Comparison of ENCODE assay signal across 1 worm cellular context in the genomic region with DNA sequence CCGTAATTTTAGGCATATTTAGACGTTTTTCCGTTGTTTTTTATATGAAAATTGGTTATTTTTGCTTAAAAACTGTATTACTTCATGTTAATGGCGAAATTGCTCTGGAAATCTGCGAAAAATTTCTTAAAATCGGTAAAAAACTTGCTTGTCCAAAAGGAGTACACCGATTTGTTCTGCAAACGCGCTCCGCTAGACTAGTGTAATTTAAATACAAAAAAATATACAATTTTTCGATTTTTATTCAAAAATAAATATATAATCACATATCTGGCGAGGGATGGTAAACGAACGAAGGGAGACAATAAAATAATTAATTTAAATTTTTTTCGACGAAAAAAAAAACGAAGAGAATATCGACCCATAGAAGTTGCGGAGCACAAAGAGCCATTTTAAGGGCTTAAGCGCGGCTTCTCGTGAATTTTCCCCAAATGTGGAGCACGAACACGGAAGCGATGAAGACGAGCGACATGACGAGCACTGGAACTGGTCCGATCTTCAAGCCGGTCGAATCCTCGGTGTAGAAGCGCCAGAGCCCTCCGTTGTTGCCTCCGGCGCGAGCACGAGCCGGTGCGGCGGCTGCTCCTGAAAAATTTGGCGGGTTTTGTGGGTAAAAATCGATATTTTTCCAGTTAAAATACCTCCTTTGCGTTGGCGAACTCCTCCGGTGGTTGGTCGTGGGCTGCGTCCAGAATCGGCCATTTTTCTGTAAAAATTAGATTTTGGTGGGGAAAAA.
TF ChIP-seq lines count a peak whose summit lies in the region.

A gene (minus strand): TSS at position 706 of the 736 bp plus-strand sequence.

TF ChIP-seq in whole organism, L1 larva, 84 proteins besides CTCF, POLR2A, EP300 and RAD21 (continued from another document):
- TF ChIP-seq mef-2 (tag; optimal IDR thresholded peaks at IDR 0.05; lab: Kevin White, UChicago) (no peak), jun-1 (tag; optimal IDR thresholded peaks at IDR 0.05; lab: Kevin White, UChicago) (no peak), ceh-90 (tag; optimal IDR thresholded peaks at IDR 0.05; lab: Kevin White, UChicago) (no peak), nhr-47 (tag; optimal IDR thresholded peaks at IDR 0.05; lab: Kevin White, UChicago) (peak; percentile 36), unc-98 (GFP tag; IDR thresholded peaks at IDR 0.05; lab: Robert Waterston, UW) (no peak), unc-130 (tag; optimal IDR thresholded peaks at IDR 0.05; lab: Kevin White, UChicago) (no peak), zag-1 (tag; optimal IDR thresholded peaks at IDR 0.05; lab: Kevin White, UChicago) (no peak), nhr-77 (tag; optimal IDR thresholded peaks at IDR 0.05; lab: Kevin White, UChicago) (no peak), lin-35 (GFP tag; optimal IDR thresholded peaks at IDR 0.05; lab: Kevin White, UChicago) (peak in 1 of 2 experiments; percentile 9), blmp-1 (tag; optimal IDR thresholded peaks at IDR 0.05; lab: Kevin White, UChicago) (no peak), ceh-88 (GFP tag; IDR thresholded peaks at IDR 0.05; lab: Robert Waterston, UW) (no peak), efl-3 (GFP tag; optimal IDR thresholded peaks at IDR 0.05; lab: Kevin White, UChicago) (no peak), aha-1 (tag; optimal IDR thresholded peaks at IDR 0.05; lab: Kevin White, UChicago) (no peak), fos-1 (tag; optimal IDR thresholded peaks at IDR 0.05; lab: Kevin White, UChicago) (no peak), alr-1 (tag; optimal IDR thresholded peaks at IDR 0.05; lab: Kevin White, UChicago; ENCODE audit: borderline replicate concordance) (no peak), F16B12.6 (tag; optimal IDR thresholded peaks at IDR 0.05; lab: Kevin White, UChicago) (no peak), nhr-20 (tag; optimal IDR thresholded peaks at IDR 0.05; lab: Kevin White, UChicago) (no peak), unc-62 (GFP tag; optimal IDR thresholded peaks at IDR 0.05; lab: Kevin White, UChicago) (no peak), C34B4.2 (tag; optimal IDR thresholded peaks at IDR 0.05; lab: Kevin White, UChicago) (no peak), unc-86 (tag; optimal IDR thresholded peaks at IDR 0.05; lab: Kevin White, UChicago) (no peak), sup-37 (GFP tag; optimal IDR thresholded peaks at IDR 0.05; lab: Kevin White, UChicago) (no peak), nhr-71 (tag; optimal IDR thresholded peaks at IDR 0.05; lab: Kevin White, UChicago) (peak; percentile 49), elt-3 (tag; optimal IDR thresholded peaks at IDR 0.05; lab: Kevin White, UChicago) (no peak), lin-39 (tag; optimal IDR thresholded peaks at IDR 0.05; lab: Kevin White, UChicago) (peak; percentile 8), lin-14 (GFP tag; optimal IDR thresholded peaks at IDR 0.05; lab: Kevin White, UChicago) (no peak), nhr-85 (tag; lab: Kevin White, UChicago) (peak; percentile 67)
